Fruit fly (Drosophila melanogaster) whole organism, embryonic: ENCODE measurements around the gene Utx.

Experiments used
- CG1024 ChIP-seq: fragments of 200-800 bp; sonication (Bioruptor generic); IDR thresholded peaks from 2 replicates; pipeline ENCODE4 v1.3.6; 2022; ENCODE audit warnings: missing biosample characterization, missing genetic modification characterization
- CG10366 ChIP-seq: fragments of 200-800 bp; sonication (Bioruptor generic); IDR thresholded peaks from 2 replicates; pipeline ENCODE4 v1.3.6; 2022; ENCODE audit warnings: missing biosample characterization, missing genetic modification characterization
- CG11093 ChIP-seq: fragments of 200-800 bp; sonication (Bioruptor generic); IDR thresholded peaks from 3 replicates; pipeline ENCODE4 v1.3.6; 2022; ENCODE audit warnings: missing biosample characterization, missing genetic modification characterization
- CG11560 ChIP-seq: fragments of 200-800 bp; sonication (Bioruptor generic); IDR thresholded peaks from 3 replicates; pipeline ENCODE4 v1.3.6; 2022; ENCODE audit warnings: missing biosample characterization, missing genetic modification characterization
- CG12769 ChIP-seq: fragments of 200-800 bp; sonication (Bioruptor generic); optimal IDR thresholded peaks from 2 replicates; lab custom pipeline; 2019; ENCODE audit warnings: missing biosample characterization, mild to moderate bottlenecking, missing genetic modification characterization, moderate library complexity
- CG14050 ChIP-seq: fragments of 200-800 bp; sonication (Bioruptor generic); IDR thresholded peaks from 3 replicates; pipeline ENCODE4 v1.3.6; 2022; ENCODE audit warnings: missing biosample characterization, missing genetic modification characterization
- CG14667 ChIP-seq: fragments of 200-800 bp; sonication (Bioruptor generic); IDR thresholded peaks from 2 replicates; pipeline ENCODE4 v1.3.6; 2022; ENCODE audit warnings: missing biosample characterization, missing genetic modification characterization
- CG15011 ChIP-seq: fragments of 200-800 bp; sonication (Bioruptor generic); optimal IDR thresholded peaks from 3 replicates; lab custom pipeline; 2018; ENCODE audit warnings: missing biosample characterization, mild to moderate bottlenecking, missing genetic modification characterization
- CG15479 ChIP-seq: fragments of 200-800 bp; sonication (Bioruptor generic); optimal IDR thresholded peaks from 3 replicates; lab custom pipeline; 2019; ENCODE audit warnings: missing biosample characterization, mild to moderate bottlenecking, missing genetic modification characterization, moderate library complexity
- CG1602 ChIP-seq: fragments of 200-800 bp; sonication (Bioruptor generic); optimal IDR thresholded peaks from 3 replicates; lab custom pipeline; 2016; ENCODE audit warnings: missing biosample characterization, missing genetic modification characterization
- CG1603 ChIP-seq: fragments of 200-800 bp; sonication (Bioruptor generic); optimal IDR thresholded peaks from 2 replicates; lab custom pipeline; 2019; ENCODE audit warnings: missing biosample characterization, mild to moderate bottlenecking, missing genetic modification characterization, moderate library complexity
- CG16813 ChIP-seq: fragments of 200-800 bp; sonication (Bioruptor generic); IDR thresholded peaks from 3 replicates; pipeline ENCODE4 v1.3.6; 2022; ENCODE audit warnings: missing biosample characterization, missing genetic modification characterization; ENCODE audit not compliant: partially characterized antibody
- CG17328 ChIP-seq: fragments of 200-800 bp; sonication (Bioruptor generic); IDR thresholded peaks from 2 replicates; pipeline ENCODE4 v1.3.6; 2022; ENCODE audit warnings: missing biosample characterization, missing genetic modification characterization
- CG17359 ChIP-seq: fragments of 200-800 bp; sonication (Bioruptor generic); optimal IDR thresholded peaks from 3 replicates; lab custom pipeline; 2018; ENCODE audit warnings: missing biosample characterization, mild to moderate bottlenecking, missing genetic modification characterization, moderate library complexity
- CG17802 ChIP-seq: fragments of 200-800 bp; sonication (Bioruptor generic); optimal IDR thresholded peaks from 2 replicates; lab custom pipeline; 2018; ENCODE audit warnings: missing biosample characterization, mild to moderate bottlenecking, missing genetic modification characterization, moderate library complexity
- CG30020 ChIP-seq: fragments of 200-800 bp; optimal IDR thresholded peaks from 2 replicates; lab custom pipeline; 2019; ENCODE audit warnings: missing biosample characterization, mild to moderate bottlenecking, missing genetic modification characterization, moderate library complexity
- CG30403 ChIP-seq: fragments of 200-800 bp; sonication (Bioruptor generic); optimal IDR thresholded peaks from 3 replicates; lab custom pipeline; 2016; ENCODE audit warnings: missing biosample characterization, missing genetic modification characterization
- CG31365 ChIP-seq: fragments of 200-800 bp; sonication (Bioruptor generic); optimal IDR thresholded peaks from 2 replicates; lab custom pipeline; 2018; ENCODE audit warnings: missing biosample characterization, mild to moderate bottlenecking, missing genetic modification characterization
- CG34224 ChIP-seq: fragments of 200-800 bp; sonication (Bioruptor generic); IDR thresholded peaks from 3 replicates; pipeline ENCODE4 v1.3.6; 2022; ENCODE audit warnings: missing biosample characterization, missing genetic modification characterization; ENCODE audit not compliant: partially characterized antibody
- CG3847 ChIP-seq: fragments of 200-800 bp; sonication (Bioruptor generic); IDR thresholded peaks from 2 replicates; pipeline ENCODE4 v1.3.6; 2022; ENCODE audit warnings: missing biosample characterization, missing genetic modification characterization
- CG42726 ChIP-seq: fragments of 200-800 bp; sonication (Bioruptor generic); IDR thresholded peaks from 2 replicates; pipeline ENCODE4 v1.3.6; 2022; ENCODE audit warnings: missing biosample characterization, missing genetic modification characterization; ENCODE audit not compliant: partially characterized antibody
- CG43689 ChIP-seq: fragments of 200-800 bp; sonication (Bioruptor generic); IDR thresholded peaks from 2 replicates; pipeline ENCODE4 v1.3.6; 2022; ENCODE audit warnings: missing biosample characterization, missing genetic modification characterization
- CG4820 ChIP-seq: fragments of 200-800 bp; sonication (Bioruptor generic); optimal IDR thresholded peaks from 3 replicates; lab custom pipeline; 2016; ENCODE audit warnings: missing biosample characterization, missing genetic modification characterization
- CG4854 ChIP-seq: fragments of 200-800 bp; sonication (Bioruptor generic); optimal IDR thresholded peaks from 2 replicates; lab custom pipeline; 2016; ENCODE audit warnings: missing biosample characterization, missing genetic modification characterization, inconsistent platforms
- CG7357 ChIP-seq: fragments of 200-800 bp; sonication (Bioruptor generic); IDR thresholded peaks from 3 replicates; pipeline ENCODE4 v1.3.6; 2022; ENCODE audit warnings: missing biosample characterization, missing genetic modification characterization
- CG8388 ChIP-seq: fragments of 200-800 bp; sonication (Bioruptor generic); optimal IDR thresholded peaks from 2 replicates; lab custom pipeline; 2019; ENCODE audit warnings: missing biosample characterization, mild to moderate bottlenecking, missing genetic modification characterization, moderate library complexity
- CTCF ChIP-seq: fragments of 200-800 bp; sonication (Bioruptor generic); optimal IDR thresholded peaks from 2 replicates; lab custom pipeline; 2017; ENCODE audit warnings: missing biosample characterization, mild to moderate bottlenecking, missing genetic modification characterization, moderate library complexity
- CkIIα-i1 ChIP-seq: fragments of 200-800 bp; sonication (Bioruptor generic); IDR thresholded peaks from 2 replicates; pipeline ENCODE4 v1.3.6; 2022; ENCODE audit warnings: missing biosample characterization, missing genetic modification characterization
- D ChIP-seq, 2 experiments: fragments of 200-800 bp in 1 of 2; fragments of >200 bp in 1 of 2; sonication (Bioruptor generic) in 1 of 2; optimal IDR thresholded peaks; 2 replicates in 1 of 2; 3 replicates in 1 of 2; lab custom pipeline; 2017; ENCODE audit warnings: mild to moderate bottlenecking in 1 of 2, missing biosample characterization in 1 of 2, missing genetic modification characterization in 1 of 2, missing genetic modification reagents in 1 of 2
- Dref ChIP-seq: fragments of 200-800 bp; sonication (Bioruptor generic); IDR thresholded peaks from 2 replicates; pipeline ENCODE4 v1.3.6; 2022; ENCODE audit warnings: missing biosample characterization, missing genetic modification characterization
- Hr78 ChIP-seq, 2 experiments: fragments of 200-800 bp in 1 of 2; fragments of >200 bp in 1 of 2; sonication (Bioruptor generic) in 1 of 2; optimal IDR thresholded peaks; 2 replicates each; lab custom pipeline; 2017 to 2019; ENCODE audit warnings: missing biosample characterization in 2 of 2, missing genetic modification characterization in 2 of 2, mild to moderate bottlenecking in 1 of 2, moderate library complexity in 1 of 2
- MESR4 ChIP-seq: fragments of 200-800 bp; sonication (Bioruptor generic); optimal IDR thresholded peaks from 2 replicates; lab custom pipeline; 2018; ENCODE audit warnings: missing biosample characterization, mild to moderate bottlenecking, missing genetic modification characterization, moderate library complexity
- MTF-1 ChIP-seq: fragments of 200-800 bp; sonication (Bioruptor generic); optimal IDR thresholded peaks from 2 replicates; lab custom pipeline; 2018; ENCODE audit warnings: missing biosample characterization, mild to moderate bottlenecking, missing genetic modification characterization, borderline replicate concordance
- Sry-β ChIP-seq: fragments of 200-800 bp; sonication (Bioruptor generic); optimal IDR thresholded peaks from 2 replicates; lab custom pipeline; 2018; ENCODE audit warnings: missing biosample characterization, mild to moderate bottlenecking, missing genetic modification characterization, moderate library complexity
- bowl ChIP-seq: fragments of 200-800 bp; sonication (Bioruptor generic); IDR thresholded peaks from 2 replicates; pipeline ENCODE4 v1.3.6; 2022; ENCODE audit warnings: missing biosample characterization, missing genetic modification characterization
- cato ChIP-seq: fragments of 200-800 bp; sonication (Bioruptor generic); optimal IDR thresholded peaks from 2 replicates; lab custom pipeline; 2016; ENCODE audit warnings: missing biosample characterization, missing genetic modification characterization, borderline replicate concordance
- danr ChIP-seq: fragments of 200-800 bp; sonication (Bioruptor generic); IDR thresholded peaks from 2 replicates; pipeline ENCODE4 v1.3.6; 2022; ENCODE audit warnings: missing biosample characterization, missing genetic modification characterization
- dm ChIP-seq: fragments of 200-800 bp; sonication (Bioruptor generic); optimal IDR thresholded peaks from 3 replicates; lab custom pipeline; 2016; ENCODE audit warnings: missing biosample characterization, missing genetic modification characterization
- dysf ChIP-seq: fragments of 200-800 bp; sonication (Bioruptor generic); IDR thresholded peaks from 3 replicates; pipeline ENCODE4 v1.3.6; 2022; ENCODE audit warnings: missing biosample characterization, missing genetic modification characterization
- grn ChIP-seq: fragments of 200-800 bp; sonication (Bioruptor generic); optimal IDR thresholded peaks from 3 replicates; lab custom pipeline; 2017; ENCODE audit warnings: missing biosample characterization, missing genetic modification characterization
- pfk ChIP-seq: fragments of 200-800 bp; sonication (Bioruptor generic); optimal IDR thresholded peaks from 2 replicates; lab custom pipeline; 2018; ENCODE audit warnings: missing biosample characterization, mild to moderate bottlenecking, missing genetic modification characterization, moderate library complexity
- phol ChIP-seq: fragments of 200-800 bp; sonication (Bioruptor generic); optimal IDR thresholded peaks from 3 replicates; lab custom pipeline; 2018; ENCODE audit warnings: missing biosample characterization, mild to moderate bottlenecking, missing genetic modification characterization, moderate library complexity
- pzg ChIP-seq: fragments of 200-800 bp; sonication (Bioruptor generic); optimal IDR thresholded peaks from 3 replicates; lab custom pipeline; 2018; ENCODE audit warnings: missing biosample characterization, mild to moderate bottlenecking, missing genetic modification characterization, moderate library complexity
- sd ChIP-seq: fragments of 200-800 bp; sonication (Bioruptor generic); optimal IDR thresholded peaks from 3 replicates; lab custom pipeline; 2018; ENCODE audit warnings: missing biosample characterization, mild to moderate bottlenecking, missing genetic modification characterization, moderate library complexity
- so ChIP-seq: fragments of 200-800 bp; sonication (Bioruptor generic); IDR thresholded peaks from 3 replicates; pipeline ENCODE4 v1.3.6; 2022; ENCODE audit warnings: missing biosample characterization, missing genetic modification characterization
- ssp ChIP-seq: fragments of 200-800 bp; sonication (Bioruptor generic); IDR thresholded peaks from 2 replicates; pipeline ENCODE4 v1.3.6; 2022; ENCODE audit warnings: missing biosample characterization, missing genetic modification characterization
- trh ChIP-seq: fragments of 200-800 bp; sonication (Bioruptor generic); optimal IDR thresholded peaks from 2 replicates; lab custom pipeline; 2016; ENCODE audit warnings: missing biosample characterization, missing genetic modification characterization
- z ChIP-seq: fragments of 200-800 bp; sonication (Bioruptor generic); IDR thresholded peaks from 3 replicates; pipeline ENCODE4 v1.3.6; 2022; ENCODE audit warnings: missing biosample characterization, missing genetic modification characterization

Gene Utx

dm6 chr2L:10232152-10232816, 46.3 kb downstream of the Utx start, which contains the start of gene eEF1delta (continued):
- TF ChIP-seq CG3847 (GFP tag; lab: Robert Waterston, UW) = no peak

dm6 chr2L:10231510-10231909, 47.1 kb downstream of the Utx start, which contains the start of gene ova:
ova (minus strand) TSS chr2L:10231692.
- TF ChIP-seq danr (no peak), CG30403 (GFP tag; lab: Kevin White, UChicago) (no peak), CG31365 (tag; lab: Kevin White, UChicago) (no peak), ssp (GFP tag; lab: Robert Waterston, UW) (peak; percentile 89), CG15479 (GFP tag; lab: Kevin White, UChicago) (no peak), so (GFP tag; lab: Robert Waterston, UW) (no peak), CG17328 (GFP tag; lab: Robert Waterston, UW) (no peak), Dref (GFP tag; lab: Robert Waterston, UW) (peak; percentile 55), dysf (no peak), pzg (GFP tag; lab: Kevin White, UChicago) (peak; percentile 26), CG4820 (no peak), CG15011 (no peak), CG42726 (GFP tag; lab: Robert Waterston, UW) (no peak), CG11093 (GFP tag; lab: Robert Waterston, UW) (no peak), CG14050 (GFP tag; lab: Robert Waterston, UW) (no peak), pfk (GFP tag; lab: Kevin White, UChicago) (peak; percentile 89), CkIIα-i1 (GFP tag; lab: Robert Waterston, UW) (no peak), CG1602 (GFP tag; lab: Kevin White, UChicago) (no peak), sd (tag; lab: Kevin White, UChicago) (peak; percentile 12), phol (tag; lab: Kevin White, UChicago) (no peak), CG1603 (tag; lab: Kevin White, UChicago) (peak; percentile 99), CG16813 (GFP tag; lab: Robert Waterston, UW) (no peak), CG1024 (GFP tag; lab: Robert Waterston, UW) (peak; percentile 85), CG43689 (GFP tag; lab: Robert Waterston, UW) (no peak), grn (peak; percentile 5), CTCF (GFP tag; lab: Kevin White, UChicago) (no peak), dm (GFP tag; lab: Kevin White, UChicago) (no peak), MTF-1 (no peak), D (optimal IDR thresholded peaks at IDR 0.05; lab: Kevin White, UChicago) (no peak), D (GFP tag; optimal IDR thresholded peaks at IDR 0.05; lab: Kevin White, UChicago) (no peak), CG14667 (GFP tag; lab: Robert Waterston, UW) (peak; percentile 20; the same call in 1 of the 2 replicates), CG12769 (tag; lab: Kevin White, UChicago) (no peak), CG10366 (GFP tag; lab: Robert Waterston, UW) (no peak), CG7357 (GFP tag; lab: Robert Waterston, UW) (peak; percentile 48; the same call in 1 of the 3 replicates), CG30020 (tag; lab: Kevin White, UChicago) (peak; percentile 96), CG17802 (tag; lab: Kevin White, UChicago) (peak; percentile 91), trh (GFP tag; lab: Kevin White, UChicago) (no peak), MESR4 (GFP tag; lab: Kevin White, UChicago) (peak; percentile 67), bowl (no peak), Hr78 (GFP tag; optimal IDR thresholded peaks at IDR 0.05; lab: Kevin White, UChicago) (no peak), Sry-β (GFP tag; lab: Kevin White, UChicago) (no peak), CG4854 (GFP tag; lab: Kevin White, UChicago) (no peak), CG17359 (tag; lab: Kevin White, UChicago) (no peak), CG8388 (GFP tag; lab: Kevin White, UChicago) (no peak), cato (no peak), z (GFP tag; lab: Robert Waterston, UW) (no peak), CG11560 (peak; percentile 85; the same call in 2 of the 3 replicates), CG34224 (GFP tag; lab: Robert Waterston, UW) (0 out of 3 replicates have a peak, but pooled peaks have one; percentile 11)
